Fruit fly (Drosophila melanogaster): ENCODE results near the gene CG42763.

The CG42763 gene

dm6 chr2L:8148514-8149085 lies 3.7 kb upstream of the CG42763 start:
- TF ChIP-seq CG17801 (GFP tag; optimal IDR thresholded peaks at IDR 0.05; ENCODE audit: partially characterized antibody) = no peak

- TF ChIP-seq CG17801 (GFP tag; optimal IDR thresholded peaks at IDR 0.05; ENCODE audit: partially characterized antibody) = no peak
These were observed 2.2 kb upstream of the CG42763 start, which contains the start of gene CG31606 for dm6 chr2L:8146994-8147661. CG31606 (plus strand) TSS chr2L:8147611.

DNA sequence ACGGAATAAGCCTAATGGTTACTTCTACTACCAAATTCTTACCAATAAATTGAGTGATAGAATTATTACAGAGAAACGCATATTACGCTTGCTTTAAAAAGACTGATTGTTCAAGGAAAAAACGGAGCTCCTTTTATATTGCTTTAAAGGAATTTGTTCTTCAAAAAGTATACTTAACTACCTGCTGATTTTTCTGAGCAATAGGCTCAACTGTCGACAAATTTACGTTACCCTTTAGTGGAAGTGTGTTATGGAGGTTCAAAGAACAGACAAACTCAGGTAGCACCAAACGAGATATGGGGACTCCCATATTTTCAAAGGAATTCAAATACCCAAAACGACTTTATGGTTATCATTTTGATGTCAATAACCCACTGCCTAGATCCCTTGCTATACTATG lies 960 bp downstream of the CG42763 start, which contains the start of gene CG42762:
CG42762 (minus strand) TSS at position 101 of the 400 bp plus-strand sequence.
- TF ChIP-seq CG17801 (GFP tag; optimal IDR thresholded peaks at IDR 0.05; ENCODE audit: partially characterized antibody) = no peak

DNA sequence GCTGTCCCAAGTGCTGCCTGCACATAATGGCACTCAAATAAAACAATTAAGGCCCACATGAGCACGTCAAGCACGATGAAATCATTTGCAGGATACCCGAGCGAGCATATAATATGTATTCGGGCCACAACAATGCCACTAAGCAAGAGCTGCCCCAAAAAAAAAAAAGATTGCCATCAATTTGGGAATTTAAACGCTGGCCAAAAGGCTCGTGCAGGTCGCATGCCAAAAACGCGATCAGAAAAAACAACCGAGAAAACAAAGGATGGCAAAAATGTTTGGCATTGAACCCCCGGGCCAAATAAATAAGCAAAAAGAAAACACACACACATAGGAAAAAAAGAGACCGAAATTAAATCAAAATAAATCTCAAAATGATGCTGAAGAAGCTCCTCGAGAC lies 2.1 kb downstream of the CG42763 start:
- TF ChIP-seq CG17801 (GFP tag; optimal IDR thresholded peaks at IDR 0.05; ENCODE audit: partially characterized antibody) = no peak

DNA sequence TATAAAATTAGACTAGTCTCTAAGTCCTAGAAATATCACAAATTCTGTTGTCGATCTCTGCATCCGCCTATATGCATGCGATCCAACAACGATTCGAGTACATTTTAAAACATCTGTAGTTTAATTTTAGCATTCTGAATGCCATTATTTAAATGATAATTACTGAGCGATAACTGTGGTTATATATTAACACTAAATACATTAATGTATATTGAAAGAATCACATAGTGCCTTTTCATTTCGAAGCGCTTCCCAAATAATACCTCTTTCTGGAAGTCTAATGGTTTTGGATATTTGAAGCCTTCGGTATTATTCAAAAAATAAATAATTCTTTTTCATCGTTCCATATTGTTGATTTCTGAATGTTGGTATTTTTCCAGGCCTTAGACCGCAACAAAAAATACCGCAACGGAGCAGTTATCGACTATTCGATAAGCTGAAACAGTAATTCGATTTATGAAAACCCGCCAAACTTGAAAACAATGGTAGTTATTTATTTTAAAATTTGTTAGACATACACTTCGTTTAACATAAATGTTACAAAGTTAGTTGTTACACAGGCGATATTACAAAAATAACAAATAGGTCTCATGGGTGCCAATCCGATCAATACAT lies 11.0 kb downstream of the CG42763 start:
- no peak for TF ChIP-seq CG17801 (GFP tag; optimal IDR thresholded peaks at IDR 0.05; ENCODE audit: partially characterized antibody)

dm6 chr2L:8130729-8131128 lies 14.2 kb downstream of the CG42763 start:
- TF ChIP-seq CG17801 (GFP tag; optimal IDR thresholded peaks at IDR 0.05; ENCODE audit: partially characterized antibody) = no peak

dm6 chr2L:8129996-8130641 lies 14.8 kb downstream of the CG42763 start:
- TF ChIP-seq CG17801 (GFP tag; optimal IDR thresholded peaks at IDR 0.05; ENCODE audit: partially characterized antibody) = no peak

DNA sequence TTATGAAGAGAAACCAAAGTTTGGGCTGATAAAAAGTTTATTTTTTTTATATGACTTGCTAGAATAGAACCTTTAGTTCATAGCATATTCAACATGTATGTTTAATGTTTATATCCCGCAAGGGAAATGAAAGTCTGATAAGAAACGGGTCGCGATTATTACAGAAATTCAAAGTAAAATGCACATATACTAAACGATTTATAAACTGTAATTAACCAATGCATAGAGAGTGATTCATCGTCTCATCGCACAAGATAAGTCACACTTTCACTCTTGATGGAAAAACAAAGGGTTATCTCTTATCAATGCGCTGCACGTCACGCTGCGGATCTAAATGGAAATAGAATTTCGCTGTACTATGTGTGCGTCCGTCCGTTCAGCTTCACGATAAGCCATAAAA lies 16.0 kb downstream of the CG42763 start:
- TF ChIP-seq CG17801 (GFP tag; optimal IDR thresholded peaks at IDR 0.05; ENCODE audit: partially characterized antibody) = no peak

- peak; percentile 71 for TF ChIP-seq CG17801 (GFP tag; optimal IDR thresholded peaks at IDR 0.05; ENCODE audit: partially characterized antibody)
These were observed 17.9 kb downstream of the CG42763 start, which contains the start of the genes CG12375 and CG8668 for dm6 chr2L:8126849-8127602. CG12375 (minus strand) TSS chr2L:8126890. CG8668 (plus strand) TSS chr2L:8127001.

DNA sequence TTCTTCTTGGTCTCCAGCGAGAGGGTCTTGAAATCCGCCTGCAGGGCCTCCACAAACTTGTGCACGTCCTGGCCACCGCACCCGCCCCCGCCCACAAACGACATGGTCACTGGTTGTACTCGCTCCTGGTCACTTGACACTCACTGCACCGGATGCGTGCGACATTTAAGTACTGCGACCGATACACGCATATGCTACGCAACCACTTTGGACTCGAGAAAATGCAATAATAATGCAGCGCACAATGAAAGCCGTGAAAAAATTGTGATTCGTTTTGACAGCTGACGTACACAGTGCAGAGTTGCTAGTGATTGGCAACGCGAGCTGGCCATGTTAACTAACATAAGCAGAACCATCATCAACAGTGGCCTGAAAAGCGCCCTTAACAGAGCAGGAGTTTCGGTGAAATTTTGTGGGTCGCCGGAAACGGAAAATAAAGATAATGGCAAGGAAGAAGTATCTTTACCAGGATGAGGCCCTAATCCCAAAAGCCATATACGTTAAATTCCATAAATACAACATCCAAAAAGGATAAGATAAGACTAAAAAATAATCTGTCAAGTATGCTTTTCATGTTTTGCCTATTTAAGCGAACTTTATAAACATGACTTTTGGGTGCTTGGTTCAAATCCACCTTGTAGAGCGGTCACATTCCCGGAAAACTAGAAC lies 21.1 kb downstream of the CG42763 start, which contains the start of the genes mon2 and CG8673:
mon2 (minus strand) TSS at position 300 of the 669 bp plus-strand sequence.
CG8673 (plus strand) TSS at position 619 of the 669 bp plus-strand sequence.
- peak; percentile 14 for TF ChIP-seq CG17801 (GFP tag; optimal IDR thresholded peaks at IDR 0.05; ENCODE audit: partially characterized antibody)

- TF ChIP-seq CG17801 (GFP tag; optimal IDR thresholded peaks at IDR 0.05; ENCODE audit: partially characterized antibody) = no peak
These were observed 28.2 kb downstream of the CG42763 start for dm6 chr2L:8116632-8117193.

- TF ChIP-seq CG17801 (GFP tag; optimal IDR thresholded peaks at IDR 0.05; ENCODE audit: partially characterized antibody) = no peak
These were observed 34.1 kb downstream of the CG42763 start for dm6 chr2L:8110549-8111438.

DNA sequence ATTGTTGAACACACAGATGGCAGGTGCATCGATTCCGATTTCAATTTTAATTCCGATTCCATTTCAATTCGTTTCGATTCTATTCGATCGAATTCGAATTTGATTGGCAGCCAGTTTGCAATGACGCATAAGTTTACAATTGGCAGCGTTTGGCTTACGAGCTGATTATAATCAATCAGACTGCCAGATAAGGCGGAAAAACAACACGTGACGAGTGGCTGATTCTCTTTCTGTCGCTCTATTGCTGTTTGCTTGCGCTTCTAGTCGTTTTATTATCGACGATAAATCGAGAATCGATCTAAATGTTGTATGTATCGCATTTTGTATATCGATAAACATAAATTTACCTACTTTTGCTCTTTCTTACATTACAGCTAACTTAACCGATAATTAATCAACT lies 40.2 kb downstream of the CG42763 start:
- no peak for TF ChIP-seq CG17801 (GFP tag; optimal IDR thresholded peaks at IDR 0.05; ENCODE audit: partially characterized antibody)

Measured in ovary, adult (tissue).